Worm (Caenorhabditis elegans) whole organism, L1 larva: ENCODE measurements around the gene rga-9.

Experiments used
- aly-2 ChIP-seq: fragments of 150-350 bp; optimal IDR thresholded peaks from 2 replicates; lab custom pipeline; 2014; ENCODE audit warnings: missing biosample characterization, missing genetic modification characterization
- egl-27 ChIP-seq, 2 experiments: fragments of 150-350 bp in 1 of 2; sonication (generic microtip); optimal IDR thresholded peaks; 3 replicates each; lab custom pipeline; 2017 to 2018; ENCODE audit warnings: missing biosample characterization in 2 of 2, missing genetic modification characterization in 2 of 2, missing genetic modification reagents in 2 of 2
- ets-5 ChIP-seq: fragments of 200-800 bp; sonication (Bioruptor generic); IDR thresholded peaks from 2 replicates; pipeline ENCODE4 v1.3.6; 2022; ENCODE audit warnings: missing genetic modification characterization, missing compliant biosample characterization
- grh-1 ChIP-seq: fragments of 200-800 bp; sonication (Bioruptor generic); IDR thresholded peaks from 2 replicates; pipeline ENCODE4 v1.3.6; 2022; ENCODE audit warnings: missing genetic modification reagents, missing genetic modification characterization, missing compliant biosample characterization
- lsy-2 ChIP-seq, 2 experiments: fragments of 150-350 bp; optimal IDR thresholded peaks; 2 replicates each; lab custom pipeline; 2014; ENCODE audit warnings: missing biosample characterization in 2 of 2, missing genetic modification characterization in 2 of 2
- nhr-11 ChIP-seq: fragments of 150-350 bp; optimal IDR thresholded peaks from 2 replicates; lab custom pipeline; 2014; ENCODE audit warnings: missing biosample characterization, missing genetic modification characterization
- nhr-12 ChIP-seq: sonication (generic microtip); optimal IDR thresholded peaks from 2 replicates; lab custom pipeline; 2017; ENCODE audit warnings: missing biosample characterization, missing genetic modification characterization
- pqm-1 ChIP-seq: sonication (generic microtip); optimal IDR thresholded peaks from 3 replicates; lab custom pipeline; 2017; ENCODE audit warnings: missing biosample characterization, missing genetic modification characterization
- rnt-1 ChIP-seq: sonication (generic microtip); optimal IDR thresholded peaks from 2 replicates; lab custom pipeline; 2016; ENCODE audit warnings: mild to moderate bottlenecking, missing genetic modification characterization, moderate library complexity, missing compliant biosample characterization
- skn-1 ChIP-seq: fragments of 150-350 bp; optimal IDR thresholded peaks from 2 replicates; lab custom pipeline; 2014; ENCODE audit warnings: missing biosample characterization, missing genetic modification characterization
- snpc-4 ChIP-seq: fragments of 150-350 bp; optimal IDR thresholded peaks from 2 replicates; lab custom pipeline; 2014; ENCODE audit warnings: missing biosample characterization, missing genetic modification characterization
- unc-62 ChIP-seq: fragments of 150-350 bp; optimal IDR thresholded peaks from 2 replicates; lab custom pipeline; 2014; ENCODE audit warnings: missing biosample characterization, missing genetic modification reagents, missing genetic modification characterization

DNA sequence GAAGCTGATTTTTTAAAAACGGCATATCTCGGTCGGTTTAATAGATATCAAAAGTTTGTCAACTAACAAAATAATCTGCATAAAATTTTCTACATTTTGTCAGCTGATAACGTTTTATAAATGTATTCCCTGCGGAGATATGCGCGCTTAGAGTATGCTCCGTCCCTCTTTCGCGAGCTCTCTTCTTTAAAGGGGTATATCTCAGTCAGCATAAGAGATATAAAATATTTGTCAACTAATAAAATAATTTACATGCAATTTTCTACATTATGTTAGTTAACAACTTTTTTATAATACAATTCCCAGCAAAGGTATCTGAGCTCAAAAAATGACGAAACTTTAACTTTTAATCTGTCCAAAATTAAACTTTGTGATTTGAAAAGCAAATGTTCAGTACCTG is 2.5 kb upstream of the rga-9 start:
- TF ChIP-seq pqm-1 (tag; lab: Kevin White, UChicago) (no peak), skn-1 (tag; lab: Kevin White, UChicago) (no peak), snpc-4 (tag; lab: Kevin White, UChicago) (no peak), nhr-11 (tag; lab: Kevin White, UChicago) (no peak), rnt-1 (no peak), unc-62 (GFP tag; lab: Kevin White, UChicago) (no peak), aly-2 (tag; lab: Kevin White, UChicago) (no peak), egl-27 (tag; optimal IDR thresholded peaks at IDR 0.05; lab: Kevin White, UChicago) (no peak), ets-5 (GFP tag; lab: Robert Waterston, UW) (no peak), lsy-2 (tag; optimal IDR thresholded peaks at IDR 0.05; lab: Kevin White, UChicago) (no peak), grh-1 (GFP tag; lab: Robert Waterston, UW) (no peak), nhr-12 (tag; lab: Kevin White, UChicago) (no peak)
